Fruit fly (Drosophila melanogaster): ENCODE measurements around the gene CG11585.

The CG11585 gene

DNA sequence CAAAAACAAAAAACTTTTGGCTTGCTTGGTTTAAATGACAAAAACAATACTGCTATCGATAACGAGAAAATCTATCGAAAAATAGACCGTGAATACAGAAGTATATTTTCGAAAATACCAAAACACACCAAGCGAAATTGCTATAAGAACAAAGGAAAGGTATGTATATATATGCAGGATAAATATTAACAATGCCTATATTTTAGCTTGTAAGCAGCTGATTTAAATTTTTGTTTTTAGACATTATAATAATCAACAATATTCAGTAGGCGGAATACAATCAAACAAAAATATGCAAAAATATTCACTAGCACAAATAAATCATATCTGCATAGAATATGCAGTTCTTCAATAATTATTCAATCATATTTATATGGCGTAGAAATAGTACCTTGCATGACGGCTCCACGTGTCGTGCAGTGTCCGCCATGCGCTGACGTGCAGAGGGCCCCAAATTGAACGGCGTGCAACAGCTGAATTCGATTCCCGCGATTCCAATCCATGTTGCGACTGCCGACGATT is 48.6 kb downstream of the CG11585 start, which contains the start of the genes Fbxl4 and Dus2 (continued):
- TF ChIP-seq Jra (GFP tag; optimal IDR thresholded peaks at IDR 0.05) (peak; percentile 80), woc (GFP tag; optimal IDR thresholded peaks at IDR 0.05) (peak; percentile 90), foxo (GFP tag; optimal IDR thresholded peaks at IDR 0.05) (peak in 1 of 2 experiments; percentile 94)

Data from whole organism, wandering third instar larva.